Worm (Caenorhabditis elegans): Measurements from ENCODE around the gene popl-7.

ce11 chrIV:13374918-13375317 is 4.4 kb downstream of the popl-7 start:
- TF ChIP-seq nhr-111 (GFP tag; optimal IDR thresholded peaks at IDR 0.05), result no peak
- no peak for TF ChIP-seq tag-97 (GFP tag; IDR thresholded peaks at IDR 0.05)
- TF ChIP-seq cey-2 (tag; optimal IDR thresholded peaks at IDR 0.05; ENCODE audit: borderline replicate concordance, insufficient read depth), result no peak
